Fruit fly (Drosophila melanogaster) whole organism, pupa: ENCODE results near the gene ranshi.

Source experiments
- CG32121 ChIP-seq: fragments of 200-800 bp; sonication (Bioruptor generic); IDR thresholded peaks from 2 replicates; pipeline ENCODE4 v1.3.6; 2022; ENCODE audit warnings: missing biosample characterization, missing genetic modification characterization
- CG34367 ChIP-seq: fragments of 200-800 bp; sonication (Bioruptor generic); optimal IDR thresholded peaks from 2 replicates; lab custom pipeline; 2018; ENCODE audit warnings: missing biosample characterization, mild to moderate bottlenecking, missing genetic modification characterization
- CG8159 ChIP-seq: fragments of 200-800 bp; sonication (Bioruptor generic); optimal IDR thresholded peaks from 3 replicates; lab custom pipeline; 2018; ENCODE audit warnings: missing biosample characterization, mild to moderate bottlenecking, missing genetic modification characterization, moderate library complexity
- EcR ChIP-seq: fragments of 200-800 bp; sonication (Bioruptor generic); optimal IDR thresholded peaks from 3 replicates; lab custom pipeline; 2019; ENCODE audit warnings: missing biosample characterization, missing genetic modification characterization, mild to moderate bottlenecking, moderate library complexity, missing genetic modification reagents
- Pif1B ChIP-seq: fragments of 200-800 bp; sonication (Bioruptor generic); optimal IDR thresholded peaks from 3 replicates; lab custom pipeline; 2016; ENCODE audit warnings: missing biosample characterization, missing genetic modification characterization
- Snoo ChIP-seq: fragments of 200-800 bp; sonication (Bioruptor generic); optimal IDR thresholded peaks from 3 replicates; lab custom pipeline; 2017; ENCODE audit warnings: missing biosample characterization, mild to moderate bottlenecking, missing genetic modification characterization, inconsistent platforms
- fd96Ca ChIP-seq: fragments of 200-800 bp; sonication (Bioruptor generic); IDR thresholded peaks from 3 replicates; pipeline ENCODE4 v1.3.6; 2022; ENCODE audit warnings: missing biosample characterization, missing genetic modification characterization

DNA sequence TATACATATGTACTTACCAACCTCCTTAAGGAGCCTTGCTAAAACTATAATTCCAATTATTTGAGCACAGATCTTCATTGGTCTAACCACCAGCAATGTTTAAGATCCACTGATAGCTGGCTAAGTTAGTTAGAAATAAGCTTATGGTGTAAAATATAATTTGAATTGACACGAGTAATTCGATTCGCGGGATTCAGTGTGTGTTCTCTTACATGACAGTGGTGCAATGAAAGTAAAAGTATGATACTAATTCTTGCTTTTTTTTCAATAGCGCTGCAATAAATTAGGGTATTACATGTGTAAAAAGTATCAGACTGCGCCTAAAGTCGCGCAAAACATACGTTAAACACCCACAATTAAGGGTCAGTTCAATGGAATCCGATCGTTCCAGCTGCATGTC is 49.6 kb downstream of the ranshi start, which contains the start of gene CG33325:
- TF ChIP-seq EcR (GFP tag; lab: Kevin White, UChicago) (no peak), Snoo (tag; lab: Kevin White, UChicago) (no peak), CG34367 (tag; lab: Kevin White, UChicago) (no peak), fd96Ca (GFP tag; lab: Robert Waterston, UW) (no peak), CG8159 (tag; lab: Kevin White, UChicago) (no peak), CG32121 (GFP tag; lab: Robert Waterston, UW) (no peak), Pif1B (no peak)
